Fruit fly (Drosophila melanogaster) whole organism: ENCODE data around the gene Srg1.

Experiments
- CG8478 ChIP-seq: fragments of >200 bp; optimal IDR thresholded peaks from 2 replicates; lab custom pipeline; 2018; ENCODE audit warnings: inconsistent platforms
- Dll ChIP-seq: fragments of >200 bp; optimal IDR thresholded peaks from 2 replicates; lab custom pipeline; 2017
- EcR ChIP-seq, 2 experiments: fragments of >200 bp; optimal IDR thresholded peaks; 2 replicates each; lab custom pipeline; 2017; ENCODE audit warnings: missing biosample characterization in 2 of 2, missing genetic modification characterization in 2 of 2, missing genetic modification reagents in 2 of 2
- pan ChIP-seq: fragments of >200 bp; optimal IDR thresholded peaks from 2 replicates; lab custom pipeline; 2017
- psq ChIP-seq: fragments of >200 bp; optimal IDR thresholded peaks from 2 replicates; lab custom pipeline; 2017
- usp ChIP-seq: fragments of >200 bp; optimal IDR thresholded peaks from 2 replicates; lab custom pipeline; 2017; ENCODE audit warnings: missing biosample characterization, missing genetic modification characterization, mixed read lengths

Srg1 gene

dm6 chr3R:24833652-24834051 lies 30.9 kb downstream of the Srg1 start, which contains the start of gene sosie:
Gene sosie, plus strand, starts transcription at chr3R:24833952.
- no peak for TF ChIP-seq usp

dm6 chr3R:24829887-24830351 lies 34.6 kb downstream of the Srg1 start, which contains the start of the genes Kaz and CG43273:
Gene Kaz, minus strand, starts transcription at chr3R:24829959.
Gene CG43273, plus strand, starts transcription at chr3R:24830301.
- no peak for TF ChIP-seq pan (lab: Kevin White, UChicago)
- TF ChIP-seq EcR (GFP tag; optimal IDR thresholded peaks at IDR 0.05; lab: Kevin White, UChicago), result no peak
- TF ChIP-seq Dll (lab: Kevin White, UChicago), result no peak
- TF ChIP-seq CG8478 (lab: Kevin White, UChicago), result no peak
- no peak for TF ChIP-seq psq (lab: Kevin White, UChicago)
- no peak for TF ChIP-seq usp

- TF ChIP-seq EcR (GFP tag; optimal IDR thresholded peaks at IDR 0.05; lab: Kevin White, UChicago), result no peak
- TF ChIP-seq CG8478 (lab: Kevin White, UChicago), result no peak
- TF ChIP-seq pan (lab: Kevin White, UChicago), result no peak
- TF ChIP-seq usp, result no peak
- no peak for TF ChIP-seq psq (lab: Kevin White, UChicago)
- no peak for TF ChIP-seq Dll (lab: Kevin White, UChicago)
Measured at dm6 chr3R:24828234-24828633, 36.3 kb downstream of the Srg1 start, which contains the start of gene RabX4. Gene RabX4, minus strand, starts transcription at chr3R:24828409.

dm6 chr3R:24825548-24825947 lies 39.0 kb downstream of the Srg1 start, which contains the start of gene niki:
Gene niki, minus strand, starts transcription at chr3R:24825648.
- no peak for TF ChIP-seq pan (lab: Kevin White, UChicago)
- no peak for TF ChIP-seq EcR (GFP tag; optimal IDR thresholded peaks at IDR 0.05; lab: Kevin White, UChicago)
- TF ChIP-seq Dll (lab: Kevin White, UChicago), result no peak
- no peak for TF ChIP-seq CG8478 (lab: Kevin White, UChicago)
- no peak for TF ChIP-seq psq (lab: Kevin White, UChicago)
- no peak for TF ChIP-seq usp

- no peak for TF ChIP-seq EcR (GFP tag; optimal IDR thresholded peaks at IDR 0.05; lab: Kevin White, UChicago)
- TF ChIP-seq psq (lab: Kevin White, UChicago), result no peak
Measured at dm6 chr3R:24823061-24823460, 41.5 kb downstream of the Srg1 start.

- TF ChIP-seq EcR (GFP tag; optimal IDR thresholded peaks at IDR 0.05; lab: Kevin White, UChicago) (no peak), usp (no peak), Dll (lab: Kevin White, UChicago) (no peak), pan (lab: Kevin White, UChicago) (no peak), CG8478 (lab: Kevin White, UChicago) (no peak), psq (lab: Kevin White, UChicago) (no peak)
Measured at dm6 chr3R:24816993-24817854, 47.3 kb downstream of the Srg1 start, which contains the start of the genes CG5808 and Saf-B. Gene CG5808, minus strand, starts transcription at chr3R:24817007. Gene Saf-B, plus strand, starts transcription at chr3R:24817464.
